Worm (Caenorhabditis elegans): Measurements from ENCODE around the gene T13C5.10.

ce11 chrX:6204696-6205232, 16.8 kb downstream of the T13C5.10 start, which contains the start of gene bca-1:
- TF ChIP-seq ama-1 (optimal IDR thresholded peaks at IDR 0.05) (peak; percentile 12), zag-1 (tag; optimal IDR thresholded peaks at IDR 0.05) (no peak), nhr-12 (tag; optimal IDR thresholded peaks at IDR 0.05) (no peak), F13H6.1 (tag; optimal IDR thresholded peaks at IDR 0.05) (peak; percentile 27), snpc-4 (tag; optimal IDR thresholded peaks at IDR 0.05) (no peak), blmp-1 (tag; optimal IDR thresholded peaks at IDR 0.05; ENCODE audit: insufficient read depth) (peak; percentile 88), fos-1 (tag; optimal IDR thresholded peaks at IDR 0.05) (peak; percentile 31), lsy-2 (tag; optimal IDR thresholded peaks at IDR 0.05) (peak in 1 of 2 experiments; percentile 48), gmeb-1 (tag; optimal IDR thresholded peaks at IDR 0.05) (no peak), ceh-16 (tag; optimal IDR thresholded peaks at IDR 0.05) (no peak), elt-1 (tag; optimal IDR thresholded peaks at IDR 0.05) (no peak), mdl-1 (tag; optimal IDR thresholded peaks at IDR 0.05) (no peak), ZK546.5 (tag; optimal IDR thresholded peaks at IDR 0.05) (no peak)

All from whole organism, L2 larva.